Fruit fly (Drosophila melanogaster) whole organism, embryonic: Measurements from ENCODE around the gene Osi9.

Experiments used
- Ada2b ChIP-seq: fragments of 200-800 bp; sonication (Bioruptor generic); IDR thresholded peaks from 2 replicates; pipeline ENCODE4 v1.3.6; 2022; ENCODE audit warnings: missing biosample characterization, missing genetic modification characterization
- Bdp1 ChIP-seq: fragments of 200-800 bp; sonication (Bioruptor generic); optimal IDR thresholded peaks from 3 replicates; lab custom pipeline; 2016; ENCODE audit warnings: missing biosample characterization, missing genetic modification characterization
- Blimp-1 ChIP-seq: fragments of 200-800 bp; sonication (Bioruptor generic); optimal IDR thresholded peaks from 3 replicates; lab custom pipeline; 2018; ENCODE audit warnings: missing biosample characterization, missing genetic modification characterization, mild to moderate bottlenecking, moderate library complexity, missing genetic modification reagents
- CG10366 ChIP-seq: fragments of 200-800 bp; sonication (Bioruptor generic); IDR thresholded peaks from 2 replicates; pipeline ENCODE4 v1.3.6; 2022; ENCODE audit warnings: missing biosample characterization, missing genetic modification characterization
- CG10462 ChIP-seq: fragments of 200-800 bp; sonication (Bioruptor generic); optimal IDR thresholded peaks from 2 replicates; lab custom pipeline; 2016; ENCODE audit warnings: missing biosample characterization, missing genetic modification characterization
- CG11456 ChIP-seq: fragments of 200-800 bp; sonication (Bioruptor generic); IDR thresholded peaks from 3 replicates; pipeline ENCODE4 v1.3.6; 2022; ENCODE audit warnings: missing biosample characterization, missing genetic modification characterization
- CG12391 ChIP-seq: fragments of 200-800 bp; sonication (Bioruptor generic); optimal IDR thresholded peaks from 3 replicates; lab custom pipeline; 2018; ENCODE audit warnings: missing biosample characterization, mild to moderate bottlenecking, missing genetic modification characterization, moderate library complexity
- CG12659 ChIP-seq: fragments of 200-800 bp; sonication (Bioruptor generic); optimal IDR thresholded peaks from 3 replicates; lab custom pipeline; 2017; ENCODE audit warnings: mild to moderate bottlenecking, missing biosample characterization, missing genetic modification reagents, missing genetic modification characterization
- CG12769 ChIP-seq: fragments of 200-800 bp; sonication (Bioruptor generic); optimal IDR thresholded peaks from 2 replicates; lab custom pipeline; 2019; ENCODE audit warnings: missing biosample characterization, mild to moderate bottlenecking, missing genetic modification characterization, moderate library complexity
- CG15514 ChIP-seq: fragments of 200-800 bp; sonication (Bioruptor generic); optimal IDR thresholded peaks from 3 replicates; lab custom pipeline; 2017; ENCODE audit warnings: missing biosample characterization, missing genetic modification characterization, mild to moderate bottlenecking, moderate library complexity, missing genetic modification reagents
- CG15601 ChIP-seq: fragments of 200-800 bp; sonication (Bioruptor generic); optimal IDR thresholded peaks from 3 replicates; lab custom pipeline; 2019; ENCODE audit warnings: missing biosample characterization, mild to moderate bottlenecking, missing genetic modification characterization, moderate library complexity
- CG17359 ChIP-seq: fragments of 200-800 bp; sonication (Bioruptor generic); optimal IDR thresholded peaks from 3 replicates; lab custom pipeline; 2018; ENCODE audit warnings: missing biosample characterization, mild to moderate bottlenecking, missing genetic modification characterization, moderate library complexity
- CG17361 ChIP-seq: fragments of 200-800 bp; sonication (Bioruptor generic); IDR thresholded peaks from 3 replicates; pipeline ENCODE4 v1.3.6; 2022; ENCODE audit warnings: missing biosample characterization, missing genetic modification characterization
- CG2202 ChIP-seq: fragments of 200-800 bp; sonication (Bioruptor generic); optimal IDR thresholded peaks from 2 replicates; lab custom pipeline; 2018; ENCODE audit warnings: missing biosample characterization, mild to moderate bottlenecking, missing genetic modification characterization
- CG32532 ChIP-seq: fragments of 200-800 bp; sonication (Bioruptor generic); IDR thresholded peaks from 2 replicates; pipeline ENCODE4 v1.3.6; 2022; ENCODE audit warnings: missing biosample characterization, missing genetic modification characterization
- CG3847 ChIP-seq: fragments of 200-800 bp; sonication (Bioruptor generic); IDR thresholded peaks from 2 replicates; pipeline ENCODE4 v1.3.6; 2022; ENCODE audit warnings: missing biosample characterization, missing genetic modification characterization
- CG6813 ChIP-seq: fragments of 200-800 bp; sonication (Bioruptor generic); optimal IDR thresholded peaks from 2 replicates; lab custom pipeline; 2017; ENCODE audit warnings: missing biosample characterization, missing genetic modification characterization, mild to moderate bottlenecking, moderate library complexity, missing genetic modification reagents
- CG7987 ChIP-seq: fragments of 200-800 bp; sonication (Bioruptor generic); optimal IDR thresholded peaks from 2 replicates; lab custom pipeline; 2018; ENCODE audit warnings: missing biosample characterization, mild to moderate bottlenecking, missing genetic modification characterization, moderate library complexity
- Doc2 ChIP-seq: fragments of 200-800 bp; sonication (Bioruptor generic); IDR thresholded peaks from 2 replicates; pipeline ENCODE4 v1.3.6; 2022; ENCODE audit warnings: missing biosample characterization, missing genetic modification characterization
- Dp ChIP-seq: fragments of 200-800 bp; sonication (Bioruptor generic); optimal IDR thresholded peaks from 2 replicates; lab custom pipeline; 2018; ENCODE audit warnings: missing biosample characterization, mild to moderate bottlenecking, missing genetic modification characterization, moderate library complexity
- Ets65A ChIP-seq: fragments of 200-800 bp; sonication (Bioruptor generic); peaks from one replicate; lab custom pipeline; 2016; ENCODE audit warnings: missing biosample characterization, missing genetic modification characterization
- Hr78 ChIP-seq, 2 experiments: fragments of 200-800 bp in 1 of 2; fragments of >200 bp in 1 of 2; sonication (Bioruptor generic) in 1 of 2; optimal IDR thresholded peaks; 2 replicates each; lab custom pipeline; 2017 to 2019; ENCODE audit warnings: missing biosample characterization in 2 of 2, missing genetic modification characterization in 2 of 2, mild to moderate bottlenecking in 1 of 2, moderate library complexity in 1 of 2
- Med ChIP-seq: fragments of 200-800 bp; sonication (Bioruptor generic); peaks from one replicate; lab custom pipeline; 2016; ENCODE audit warnings: missing biosample characterization, missing genetic modification characterization, mild to moderate bottlenecking, inconsistent platforms, moderate library complexity
- Pdp1 ChIP-seq, 2 experiments: fragments of 200-800 bp; sonication (Bioruptor generic); optimal IDR thresholded peaks; 3 replicates each; lab custom pipeline; 2016; ENCODE audit warnings: missing biosample characterization in 2 of 2, missing genetic modification characterization in 2 of 2, mild to moderate bottlenecking in 1 of 2, moderate library complexity in 1 of 2
- Ravus ChIP-seq: fragments of 200-800 bp; sonication (Bioruptor generic); IDR thresholded peaks from 2 replicates; pipeline ENCODE4 v1.3.6; 2022; ENCODE audit warnings: missing biosample characterization, missing genetic modification characterization
- Rfx ChIP-seq: fragments of 200-800 bp; sonication (Bioruptor generic); IDR thresholded peaks from 2 replicates; pipeline ENCODE4 v1.3.6; 2022; ENCODE audit warnings: missing biosample characterization, missing genetic modification characterization
- Sox100B ChIP-seq: fragments of 200-800 bp; sonication (Bioruptor generic); optimal IDR thresholded peaks from 3 replicates; lab custom pipeline; 2018; ENCODE audit warnings: missing biosample characterization, mild to moderate bottlenecking, missing genetic modification characterization
- Vsx1 ChIP-seq: fragments of 200-800 bp; sonication (Bioruptor generic); optimal IDR thresholded peaks from 2 replicates; lab custom pipeline; 2017; ENCODE audit warnings: missing biosample characterization, mild to moderate bottlenecking, missing genetic modification characterization, missing genetic modification reagents
- az2 ChIP-seq: fragments of 200-800 bp; sonication (Bioruptor generic); optimal IDR thresholded peaks from 3 replicates; lab custom pipeline; 2016; ENCODE audit warnings: missing biosample characterization, missing genetic modification characterization
- dan ChIP-seq: fragments of 200-800 bp; sonication (Bioruptor generic); IDR thresholded peaks from 2 replicates; pipeline ENCODE4 v1.3.6; 2022; ENCODE audit warnings: missing biosample characterization, missing genetic modification characterization
- danr ChIP-seq: fragments of 200-800 bp; sonication (Bioruptor generic); IDR thresholded peaks from 2 replicates; pipeline ENCODE4 v1.3.6; 2022; ENCODE audit warnings: missing biosample characterization, missing genetic modification characterization
- en ChIP-seq: fragments of 200-800 bp; sonication (Bioruptor generic); optimal IDR thresholded peaks from 2 replicates; lab custom pipeline; 2016; ENCODE audit warnings: missing biosample characterization, missing genetic modification characterization
- fd64A ChIP-seq: fragments of 200-800 bp; sonication (Bioruptor generic); optimal IDR thresholded peaks from 3 replicates; lab custom pipeline; 2018; ENCODE audit warnings: missing biosample characterization, mild to moderate bottlenecking, missing genetic modification characterization
- gcm ChIP-seq: fragments of 200-800 bp; sonication (Bioruptor generic); optimal IDR thresholded peaks from 2 replicates; lab custom pipeline; 2019; ENCODE audit warnings: missing biosample characterization, mild to moderate bottlenecking, missing genetic modification characterization, moderate library complexity
- gem ChIP-seq: fragments of 200-800 bp; sonication (Bioruptor generic); optimal IDR thresholded peaks from 2 replicates; lab custom pipeline; 2019; ENCODE audit warnings: missing biosample characterization, mild to moderate bottlenecking, missing genetic modification characterization, moderate library complexity
- gfzf ChIP-seq: fragments of 200-800 bp; sonication (Bioruptor generic); optimal IDR thresholded peaks from 2 replicates; lab custom pipeline; 2016; ENCODE audit warnings: missing biosample characterization, mild to moderate bottlenecking, missing genetic modification characterization, moderate library complexity
- gsb-n ChIP-seq: fragments of 200-800 bp; sonication (Bioruptor generic); optimal IDR thresholded peaks from 3 replicates; lab custom pipeline; 2018; ENCODE audit warnings: missing biosample characterization, mild to moderate bottlenecking, missing genetic modification characterization
- gt ChIP-seq: fragments of 200-800 bp; sonication (Bioruptor generic); IDR thresholded peaks from 2 replicates; pipeline ENCODE4 v1.3.6; 2022; ENCODE audit warnings: missing biosample characterization, missing genetic modification characterization
- klu ChIP-seq: fragments of 200-800 bp; sonication (Bioruptor generic); IDR thresholded peaks from 2 replicates; pipeline ENCODE4 v1.3.6; 2022; ENCODE audit warnings: missing biosample characterization, missing genetic modification characterization
- lola ChIP-seq, 3 experiments: fragments of >200 bp in 2 of 3; fragments of 200-800 bp in 1 of 3; sonication (Bioruptor generic) in 1 of 3; optimal IDR thresholded peaks; 2 replicates each; lab custom pipeline; 2017 to 2019; ENCODE audit warnings: missing biosample characterization in 3 of 3, missing genetic modification characterization in 3 of 3, mild to moderate bottlenecking in 1 of 3, moderate library complexity in 1 of 3
- onecut ChIP-seq: fragments of 200-800 bp; sonication (Bioruptor generic); IDR thresholded peaks from 2 replicates; pipeline ENCODE4 v1.3.6; 2022; ENCODE audit warnings: missing biosample characterization, missing genetic modification characterization
- psq ChIP-seq: fragments of 200-800 bp; sonication (Bioruptor generic); optimal IDR thresholded peaks from 2 replicates; lab custom pipeline; 2017; ENCODE audit warnings: missing biosample characterization, missing genetic modification characterization
- sc ChIP-seq, 3 experiments: fragments of >200 bp in 2 of 3; fragments of 200-800 bp in 1 of 3; sonication (Bioruptor generic) in 1 of 3; optimal IDR thresholded peaks; 2 replicates in 2 of 3; 3 replicates in 1 of 3; lab custom pipeline; 2017; ENCODE audit warnings: mild to moderate bottlenecking in 1 of 3, missing biosample characterization in 1 of 3, missing genetic modification characterization in 1 of 3, missing genetic modification reagents in 1 of 3
- slp2 ChIP-seq: fragments of 200-800 bp; sonication (Bioruptor generic); optimal IDR thresholded peaks from 2 replicates; lab custom pipeline; 2016; ENCODE audit warnings: missing biosample characterization, missing genetic modification characterization
- tio ChIP-seq: fragments of 200-800 bp; sonication (Bioruptor generic); optimal IDR thresholded peaks from 2 replicates; lab custom pipeline; 2017; ENCODE audit warnings: missing biosample characterization, missing genetic modification characterization, inconsistent platforms
- vvl ChIP-seq: fragments of 200-800 bp; sonication (Bioruptor generic); IDR thresholded peaks from 2 replicates; pipeline ENCODE4 v1.3.6; 2022; ENCODE audit warnings: missing biosample characterization, missing genetic modification characterization
- yki ChIP-seq: fragments of >200 bp; optimal IDR thresholded peaks from 3 replicates; lab custom pipeline; 2018
- zf30C ChIP-seq: fragments of 200-800 bp; sonication (Bioruptor generic); optimal IDR thresholded peaks from 3 replicates; lab custom pipeline; 2018; ENCODE audit warnings: missing biosample characterization, mild to moderate bottlenecking, missing genetic modification characterization

Gene Osi9

DNA sequence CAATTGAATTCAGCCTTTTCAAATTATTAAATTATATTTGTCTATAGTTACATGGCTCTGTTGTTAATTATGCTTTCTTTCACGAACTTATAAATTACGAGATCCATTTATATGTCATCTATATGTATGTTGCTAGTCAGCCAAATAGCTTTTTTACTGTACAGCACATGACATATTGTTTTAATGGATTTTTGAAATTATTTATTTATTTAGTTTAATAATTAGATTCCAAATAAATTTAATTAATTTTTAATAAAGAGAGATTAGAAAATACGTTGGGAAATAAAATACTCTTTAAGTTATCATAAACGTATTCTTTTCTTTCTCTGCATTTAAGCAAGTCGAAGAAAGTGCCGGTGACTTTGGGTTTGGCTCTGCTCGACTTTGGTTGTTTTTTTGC is 18.7 kb upstream of the Osi9 start (continued):
- peak; percentile 70 for TF ChIP-seq gem (tag; lab: Kevin White, UChicago)
- TF ChIP-seq az2 (GFP tag; lab: Kevin White, UChicago): peak; percentile 5
- TF ChIP-seq Bdp1: no peak
- TF ChIP-seq CG15601 (tag; lab: Kevin White, UChicago): peak; percentile 56
- TF ChIP-seq Doc2 (GFP tag; lab: Robert Waterston, UW): no peak
- TF ChIP-seq psq (GFP tag; lab: Kevin White, UChicago): no peak
- TF ChIP-seq CG12769 (tag; lab: Kevin White, UChicago): no peak
- TF ChIP-seq gsb-n: no peak
- TF ChIP-seq CG17361: peak; percentile 82
- no peak for TF ChIP-seq Rfx (GFP tag; lab: Robert Waterston, UW)
- TF ChIP-seq CG10366 (GFP tag; lab: Robert Waterston, UW): no peak
- TF ChIP-seq Ravus (GFP tag; lab: Robert Waterston, UW): no peak
- peak in 1 of 3 experiments; percentile 42 for TF ChIP-seq lola (GFP tag; optimal IDR thresholded peaks at IDR 0.05; lab: Kevin White, UChicago)
- no peak for TF ChIP-seq sc (optimal IDR thresholded peaks at IDR 0.05; lab: Kevin White, UChicago)
- peak; percentile 27 for TF ChIP-seq sc (GFP tag; optimal IDR thresholded peaks at IDR 0.05; lab: Kevin White, UChicago)
- TF ChIP-seq CG7987 (GFP tag; lab: Kevin White, UChicago): no peak
- peak; percentile 6 for TF ChIP-seq CG12659
- peak; percentile 73 for TF ChIP-seq Sox100B (GFP tag; lab: Kevin White, UChicago)
- TF ChIP-seq Dp (GFP tag; lab: Kevin White, UChicago): no peak

DNA sequence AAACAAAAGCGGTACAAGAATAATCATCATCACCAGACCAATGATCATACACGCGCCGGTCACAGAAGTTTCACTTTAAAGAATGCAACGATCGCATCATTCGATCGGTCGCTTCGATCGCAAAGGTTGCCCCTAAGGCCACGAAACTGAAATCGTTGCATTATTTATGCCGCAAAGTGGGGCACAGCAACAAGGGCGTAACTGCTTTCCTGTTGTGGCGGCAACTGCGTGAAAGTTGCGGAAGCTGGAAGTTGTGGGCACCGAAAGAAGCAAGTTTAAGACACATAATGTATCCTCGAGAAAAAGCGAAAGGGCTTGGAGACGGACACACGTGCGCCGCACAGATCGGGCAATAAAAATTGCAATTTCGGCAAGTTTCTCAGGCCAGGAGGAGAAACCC is 16.0 kb upstream of the Osi9 start:
- no peak for TF ChIP-seq CG11456 (GFP tag; lab: Robert Waterston, UW)
- TF ChIP-seq Blimp-1 (GFP tag; lab: Kevin White, UChicago): peak; percentile 57
- no peak for TF ChIP-seq Ada2b
- no peak for TF ChIP-seq CG2202
- TF ChIP-seq dan: no peak
- TF ChIP-seq vvl (GFP tag; lab: Robert Waterston, UW): peak; percentile 12; the same call in 1 of the 2 replicates
- TF ChIP-seq gt (GFP tag; lab: Robert Waterston, UW): no peak
- peak; percentile 36 for TF ChIP-seq Med

DNA sequence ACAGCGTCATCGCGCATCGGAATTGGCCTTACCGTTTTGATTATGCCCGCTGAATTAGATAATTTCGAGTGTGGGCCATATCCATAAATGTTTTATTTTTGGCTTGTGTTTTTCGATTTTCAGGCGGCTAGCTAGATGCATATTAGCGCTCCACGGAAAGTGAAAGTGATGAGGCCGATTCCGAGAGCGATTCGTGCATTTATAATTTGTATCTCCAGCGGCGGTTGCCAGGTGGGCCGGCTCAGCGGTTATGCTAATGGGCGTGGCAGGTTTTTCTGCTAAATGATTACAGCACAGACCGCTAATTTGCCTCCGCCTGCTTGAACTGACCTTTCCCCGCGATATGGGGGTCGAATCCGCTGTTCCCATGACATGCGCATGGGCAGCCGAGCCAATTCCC is 15.0 kb upstream of the Osi9 start:
- TF ChIP-seq danr: no peak
- TF ChIP-seq CG10462 (GFP tag; lab: Kevin White, UChicago): no peak
- no peak for TF ChIP-seq yki (lab: Kevin White, UChicago)
- no peak for TF ChIP-seq CG32532 (GFP tag; lab: Robert Waterston, UW)
- TF ChIP-seq Blimp-1 (GFP tag; lab: Kevin White, UChicago): peak; percentile 91
- no peak for TF ChIP-seq en (GFP tag; lab: Kevin White, UChicago)
- TF ChIP-seq Ets65A (GFP tag; lab: Kevin White, UChicago): no peak
- no peak for TF ChIP-seq zf30C
- no peak for TF ChIP-seq gfzf
- no peak for TF ChIP-seq CG6813 (GFP tag; lab: Kevin White, UChicago)
- no peak for TF ChIP-seq CG3847
- no peak for TF ChIP-seq slp2
- no peak for TF ChIP-seq CG17359
- TF ChIP-seq onecut: no peak
- no peak for TF ChIP-seq Vsx1
- TF ChIP-seq tio (GFP tag; lab: Kevin White, UChicago): no peak
- no peak for TF ChIP-seq CG12391 (tag; lab: Kevin White, UChicago)
- TF ChIP-seq Pdp1 (GFP tag; optimal IDR thresholded peaks at IDR 0.05; lab: Kevin White, UChicago): peak in 1 of 2 experiments; percentile 47
- no peak for TF ChIP-seq fd64A (GFP tag; lab: Kevin White, UChicago)
- peak; percentile 55; the same call in 1 of the 2 replicates for TF ChIP-seq vvl (GFP tag; lab: Robert Waterston, UW)
- 0 out of 2 replicates have a peak, but pooled peaks have one; percentile 18 for TF ChIP-seq klu (GFP tag; lab: Robert Waterston, UW)
- no peak for TF ChIP-seq CG15514 (GFP tag; lab: Kevin White, UChicago)
- TF ChIP-seq gcm: no peak
- TF ChIP-seq Hr78 (GFP tag; optimal IDR thresholded peaks at IDR 0.05; lab: Kevin White, UChicago): peak in 1 of 2 experiments; percentile 79
